Fruit fly (Drosophila melanogaster) whole organism, embryonic: ENCODE measurements around the gene BTBD9.

Source experiments
- Dip3 ChIP-seq: fragments of 200-800 bp; sonication (Bioruptor generic); optimal IDR thresholded peaks from 3 replicates; lab custom pipeline; 2016; ENCODE audit warnings: missing biosample characterization, missing genetic modification characterization
- zfh1 ChIP-seq: fragments of 200-800 bp; sonication (Bioruptor generic); IDR thresholded peaks from 3 replicates; pipeline ENCODE4 v1.3.6; 2022; ENCODE audit warnings: missing biosample characterization, missing genetic modification characterization

BTBD9 gene

DNA sequence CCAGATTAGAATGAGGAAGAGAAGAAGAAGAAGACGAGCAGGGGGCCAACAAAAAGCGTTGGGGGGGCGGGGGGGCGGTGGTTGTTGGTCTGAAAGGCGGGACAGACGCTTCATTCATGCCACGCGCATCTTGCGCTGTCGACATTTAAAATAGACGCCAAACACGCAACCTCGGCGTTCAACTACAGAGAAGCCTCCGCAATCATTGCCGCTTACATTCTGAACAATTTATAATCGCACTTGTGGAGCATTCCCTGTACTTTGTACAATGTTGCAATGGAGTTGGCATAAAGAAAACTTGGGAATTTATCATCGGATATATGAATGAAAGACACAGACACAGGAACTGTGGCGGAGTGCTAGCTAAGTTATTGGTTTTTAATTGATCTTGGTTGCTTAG, 52.4 kb downstream of the BTBD9 start (continued):
- TF ChIP-seq Dip3 (no peak), zfh1 (GFP tag; lab: Robert Waterston, UW) (no peak)
